Worm (Caenorhabditis elegans) whole organism, L3 larva: ENCODE results near the gene R148.5.

Experiments
- aly-2 ChIP-seq: fragments of 150-350 bp; optimal IDR thresholded peaks from 2 replicates; lab custom pipeline; 2014; ENCODE audit warnings: missing biosample characterization, missing genetic modification characterization
- ama-1 ChIP-seq: fragments of 150-350 bp; optimal IDR thresholded peaks from 2 replicates; lab custom pipeline; 2018
- ceh-16 ChIP-seq: sonication (generic microtip); optimal IDR thresholded peaks from 2 replicates; lab custom pipeline; 2017; ENCODE audit warnings: missing biosample characterization, missing genetic modification characterization
- ceh-82 ChIP-seq: fragments of 150-350 bp; optimal IDR thresholded peaks from 2 replicates; lab custom pipeline; 2014; ENCODE audit warnings: missing biosample characterization, missing genetic modification characterization
- ceh-9 ChIP-seq: sonication (generic microtip); optimal IDR thresholded peaks from 2 replicates; lab custom pipeline; 2018; ENCODE audit warnings: missing biosample characterization, missing genetic modification characterization
- daf-12 ChIP-seq: fragments of 150-350 bp; optimal IDR thresholded peaks from 2 replicates; lab custom pipeline; 2014; ENCODE audit warnings: missing biosample characterization, missing genetic modification reagents, missing genetic modification characterization
- egl-27 ChIP-seq: sonication (generic microtip); optimal IDR thresholded peaks from 4 replicates; lab custom pipeline; 2017; ENCODE audit warnings: missing biosample characterization, missing genetic modification reagents, missing genetic modification characterization
- egl-5 ChIP-seq: fragments of 150-350 bp; optimal IDR thresholded peaks from 2 replicates; lab custom pipeline; 2017; ENCODE audit warnings: missing biosample characterization, missing genetic modification reagents, missing genetic modification characterization, inconsistent platforms
- elt-1 ChIP-seq: fragments of 150-350 bp; optimal IDR thresholded peaks from 2 replicates; lab custom pipeline; 2014; ENCODE audit warnings: missing biosample characterization, missing genetic modification characterization
- elt-2 ChIP-seq: sonication (generic microtip); optimal IDR thresholded peaks from 2 replicates; lab custom pipeline; 2016; ENCODE audit warnings: missing genetic modification reagents, mild to moderate bottlenecking, missing genetic modification characterization, missing compliant biosample characterization
- fkh-10 ChIP-seq: sonication (generic microtip); optimal IDR thresholded peaks from 2 replicates; lab custom pipeline; 2017; ENCODE audit warnings: missing biosample characterization, missing genetic modification reagents, missing genetic modification characterization
- fkh-2 ChIP-seq: fragments of 150-350 bp; optimal IDR thresholded peaks from 2 replicates; lab custom pipeline; 2014; ENCODE audit warnings: missing biosample characterization, missing genetic modification reagents, missing genetic modification characterization
- lin-15B ChIP-seq: fragments of 150-350 bp; optimal IDR thresholded peaks from 2 replicates; lab custom pipeline; 2014; ENCODE audit warnings: missing biosample characterization, missing genetic modification characterization
- lin-39 ChIP-seq: fragments of 150-350 bp; optimal IDR thresholded peaks from 2 replicates; lab custom pipeline; 2018; ENCODE audit warnings: missing biosample characterization, missing genetic modification reagents, missing genetic modification characterization
- lsy-12 ChIP-seq: sonication (generic microtip); optimal IDR thresholded peaks from 2 replicates; lab custom pipeline; 2016; ENCODE audit warnings: mild to moderate bottlenecking, missing genetic modification characterization, missing compliant biosample characterization
- mdl-1 ChIP-seq: fragments of 150-350 bp; optimal IDR thresholded peaks from 2 replicates; lab custom pipeline; 2014; ENCODE audit warnings: missing biosample characterization, missing genetic modification characterization
- nfya-1 ChIP-seq: sonication (generic microtip); optimal IDR thresholded peaks from 2 replicates; lab custom pipeline; 2017; ENCODE audit warnings: missing genetic modification characterization, mild to moderate bottlenecking, missing compliant biosample characterization, antibody characterized with exemption, moderate library complexity; ENCODE audit not compliant: insufficient read depth
- nhr-23 ChIP-seq: fragments of 150-350 bp; optimal IDR thresholded peaks from 2 replicates; lab custom pipeline; 2014; ENCODE audit warnings: missing biosample characterization, missing genetic modification reagents, missing genetic modification characterization
- nhr-237 ChIP-seq: fragments of 150-350 bp; optimal IDR thresholded peaks from 2 replicates; lab custom pipeline; 2014; ENCODE audit warnings: missing biosample characterization, missing genetic modification characterization
- nhr-25 ChIP-seq: sonication (generic microtip); optimal IDR thresholded peaks from 2 replicates; lab custom pipeline; 2017; ENCODE audit warnings: missing biosample characterization, missing genetic modification characterization
- nhr-43 ChIP-seq: sonication (generic microtip); optimal IDR thresholded peaks from 2 replicates; lab custom pipeline; 2016; ENCODE audit warnings: mild to moderate bottlenecking, missing genetic modification characterization, missing compliant biosample characterization; ENCODE audit not compliant: poor library complexity, severe bottlenecking
- nhr-67 ChIP-seq: fragments of 150-350 bp; optimal IDR thresholded peaks from 2 replicates; lab custom pipeline; 2014; ENCODE audit warnings: missing biosample characterization, missing genetic modification characterization
- nhr-77 ChIP-seq: fragments of 150-350 bp; optimal IDR thresholded peaks from 2 replicates; lab custom pipeline; 2014; ENCODE audit warnings: missing biosample characterization, missing genetic modification characterization
- pha-4 ChIP-seq: fragments of 150-350 bp; optimal IDR thresholded peaks from 2 replicates; lab custom pipeline; 2014; ENCODE audit warnings: missing biosample characterization, missing genetic modification reagents, missing genetic modification characterization
- sea-2 ChIP-seq: fragments of 150-350 bp; sonication (generic microtip); optimal IDR thresholded peaks from 4 replicates; lab custom pipeline; 2014; ENCODE audit warnings: missing biosample characterization, missing genetic modification reagents, missing genetic modification characterization
- skn-1 ChIP-seq: fragments of 150-350 bp; optimal IDR thresholded peaks from 2 replicates; lab custom pipeline; 2014; ENCODE audit warnings: missing biosample characterization, missing genetic modification characterization
- snpc-4 ChIP-seq: fragments of 150-350 bp; optimal IDR thresholded peaks from 2 replicates; lab custom pipeline; 2014; ENCODE audit warnings: missing biosample characterization, missing genetic modification characterization
- tbx-2 ChIP-seq: sonication (generic microtip); optimal IDR thresholded peaks from 2 replicates; lab custom pipeline; 2016; ENCODE audit warnings: mild to moderate bottlenecking, missing genetic modification characterization, missing compliant biosample characterization
- unc-39 ChIP-seq: sonication (generic microtip); optimal IDR thresholded peaks from 4 replicates; lab custom pipeline; 2017; ENCODE audit warnings: missing biosample characterization, missing genetic modification characterization
- ztf-11 ChIP-seq: fragments of 150-350 bp; optimal IDR thresholded peaks from 2 replicates; lab custom pipeline; 2014; ENCODE audit warnings: missing biosample characterization, missing genetic modification characterization
- ztf-4 ChIP-seq: fragments of 150-350 bp; optimal IDR thresholded peaks from 2 replicates; lab custom pipeline; 2014; ENCODE audit warnings: missing biosample characterization, missing genetic modification characterization

R148.5 gene

DNA sequence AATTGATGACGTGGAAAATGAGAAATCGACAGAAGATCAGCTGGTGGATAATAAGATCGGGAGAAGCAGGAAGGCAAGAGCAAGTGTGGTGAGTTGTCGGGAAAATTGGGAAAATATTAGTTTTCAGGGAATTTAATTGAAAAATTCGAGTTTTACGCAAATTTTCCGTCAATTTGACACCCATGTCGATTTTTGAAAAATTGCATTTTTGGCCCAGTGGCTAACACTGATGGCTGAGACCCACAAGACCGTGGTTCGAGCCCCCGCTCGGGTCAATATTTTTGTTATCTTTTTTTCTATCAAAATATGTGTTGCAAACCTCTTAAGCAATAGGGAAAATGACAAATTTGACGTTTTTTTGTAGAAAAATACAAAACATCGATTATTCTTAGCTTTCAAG lies 23.1 kb downstream of the R148.5 start:
- TF ChIP-seq skn-1 (tag; lab: Kevin White, UChicago) = no peak
- no peak for TF ChIP-seq ama-1 (lab: Kevin White, UChicago)
- no peak for TF ChIP-seq egl-27 (tag; lab: Kevin White, UChicago)
- TF ChIP-seq unc-39 (tag; lab: Kevin White, UChicago) = no peak
- TF ChIP-seq mdl-1 (tag; lab: Kevin White, UChicago) = no peak
- no peak for TF ChIP-seq nhr-43
- TF ChIP-seq ceh-82 (tag; lab: Kevin White, UChicago) = no peak
- TF ChIP-seq nhr-23 (tag; lab: Kevin White, UChicago) = no peak
- no peak for TF ChIP-seq nfya-1 (tag; lab: Kevin White, UChicago)
- TF ChIP-seq fkh-2 (tag; lab: Kevin White, UChicago) = no peak
- no peak for TF ChIP-seq sea-2 (GFP tag; lab: Kevin White, UChicago)
- no peak for TF ChIP-seq egl-5 (tag; lab: Kevin White, UChicago)
- no peak for TF ChIP-seq daf-12 (tag; lab: Kevin White, UChicago)
- no peak for TF ChIP-seq snpc-4 (tag; lab: Kevin White, UChicago)

DNA sequence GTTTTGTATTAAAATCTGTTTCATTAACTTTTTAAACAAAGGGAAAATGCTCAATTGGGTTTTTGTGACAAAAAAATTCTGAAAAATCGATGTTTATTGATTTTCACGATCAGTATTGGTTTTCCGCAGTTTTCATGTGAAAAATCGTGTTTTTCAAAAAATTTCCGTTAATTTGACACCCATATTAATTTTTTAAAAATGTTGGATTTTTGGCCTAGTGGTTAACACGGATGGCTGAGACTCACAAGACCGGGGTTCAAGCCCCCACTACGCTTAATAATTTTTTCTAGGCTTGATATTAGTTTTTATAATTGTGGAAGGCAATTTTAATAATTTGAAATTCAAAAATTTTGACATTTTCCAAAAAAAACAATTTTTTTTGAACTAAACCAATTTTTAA lies 25.2 kb downstream of the R148.5 start:
- TF ChIP-seq nhr-77 (tag; lab: Kevin White, UChicago) = no peak
- no peak for TF ChIP-seq aly-2
- TF ChIP-seq elt-1 (tag; lab: Kevin White, UChicago) = no peak
- TF ChIP-seq nhr-237 (tag; lab: Kevin White, UChicago) = no peak
- no peak for TF ChIP-seq ztf-11 (tag; lab: Kevin White, UChicago)
- TF ChIP-seq nhr-67 (tag; lab: Kevin White, UChicago) = no peak
- no peak for TF ChIP-seq egl-5 (tag; lab: Kevin White, UChicago)
- TF ChIP-seq ceh-16 (tag; lab: Kevin White, UChicago) = no peak
- no peak for TF ChIP-seq ama-1 (lab: Kevin White, UChicago)
- no peak for TF ChIP-seq ztf-4
- TF ChIP-seq fkh-10 (GFP tag; lab: Kevin White, UChicago) = no peak
- no peak for TF ChIP-seq unc-39 (tag; lab: Kevin White, UChicago)
- TF ChIP-seq nfya-1 (tag; lab: Kevin White, UChicago) = no peak
- TF ChIP-seq tbx-2 (tag; lab: Kevin White, UChicago) = no peak
- no peak for TF ChIP-seq pha-4 (tag; lab: Kevin White, UChicago)

DNA sequence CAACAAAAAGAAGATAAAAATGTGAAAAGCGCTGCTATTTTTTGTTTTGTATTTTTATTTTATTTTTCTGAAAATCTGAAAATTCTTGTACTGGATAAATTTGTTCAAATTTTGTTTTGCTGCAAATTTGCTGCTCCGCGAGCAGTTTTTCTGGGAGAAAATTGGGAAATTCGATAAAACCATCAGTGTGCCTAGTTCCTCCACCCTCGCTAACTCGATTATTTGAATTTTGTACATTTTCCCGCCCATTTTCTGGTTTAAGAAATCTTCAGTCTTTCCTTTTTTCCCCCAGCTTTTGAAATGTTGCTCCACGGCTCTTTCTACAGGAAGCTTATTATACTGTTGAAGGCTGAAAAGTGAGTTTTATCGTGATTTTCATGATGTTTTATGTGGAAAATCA lies 25.8 kb downstream of the R148.5 start, which contains the start of gene R148.8:
R148.8 (plus strand) TSS at position 301 of the 400 bp plus-strand sequence.
- TF ChIP-seq nhr-25 (tag; lab: Kevin White, UChicago) = no peak

DNA sequence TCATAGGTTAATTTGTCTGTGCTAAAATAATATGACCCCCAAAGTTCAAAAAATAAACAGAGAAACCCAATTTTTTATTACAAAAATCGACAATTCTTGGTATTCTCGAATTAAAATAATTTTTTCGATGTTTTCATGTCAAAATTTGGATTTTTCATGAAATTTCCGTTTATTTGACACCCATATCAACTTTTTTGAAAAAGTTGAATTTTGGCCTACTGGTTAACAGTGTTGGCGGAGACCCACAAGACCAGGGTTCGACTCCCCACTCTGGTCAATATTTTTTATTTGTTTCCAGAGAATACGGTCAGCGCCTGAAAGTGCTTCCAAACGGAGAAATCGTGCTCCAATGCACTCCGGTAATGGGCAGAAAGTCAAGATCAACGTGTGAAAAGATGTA lies 26.3 kb downstream of the R148.5 start:
- TF ChIP-seq lin-15B (tag; lab: Kevin White, UChicago) (no peak), egl-5 (tag; lab: Kevin White, UChicago) (no peak), lin-39 (tag; lab: Kevin White, UChicago) (no peak), daf-12 (tag; lab: Kevin White, UChicago) (no peak), lsy-12 (tag; lab: Kevin White, UChicago) (no peak)

DNA sequence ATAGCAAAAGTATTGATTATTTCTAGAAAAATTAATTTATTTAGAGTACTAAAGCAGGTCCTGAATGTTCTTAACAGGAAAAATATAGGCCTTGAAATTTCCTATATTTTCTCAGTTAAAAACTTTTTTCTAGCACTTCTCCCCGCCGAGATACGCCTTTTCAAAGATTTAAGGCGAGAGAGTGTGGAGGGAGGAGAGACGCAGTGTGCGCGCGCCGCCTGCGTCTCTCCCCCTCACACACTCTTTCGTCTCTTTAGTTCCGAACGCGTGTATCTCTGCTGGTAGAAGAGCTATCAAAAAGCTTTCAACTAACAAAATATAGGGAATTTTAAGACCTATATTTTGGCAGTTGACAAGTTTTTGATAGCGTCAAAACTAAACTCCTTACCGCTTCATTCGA lies 32.5 kb downstream of the R148.5 start:
- TF ChIP-seq nhr-25 (tag; lab: Kevin White, UChicago) (no peak), ztf-11 (tag; lab: Kevin White, UChicago) (no peak), sea-2 (GFP tag; lab: Kevin White, UChicago) (no peak), ceh-16 (tag; lab: Kevin White, UChicago) (no peak), ceh-9 (no peak), ztf-4 (no peak), nhr-77 (tag; lab: Kevin White, UChicago) (no peak), elt-2 (tag; lab: Kevin White, UChicago) (no peak), ceh-82 (tag; lab: Kevin White, UChicago) (no peak)

DNA sequence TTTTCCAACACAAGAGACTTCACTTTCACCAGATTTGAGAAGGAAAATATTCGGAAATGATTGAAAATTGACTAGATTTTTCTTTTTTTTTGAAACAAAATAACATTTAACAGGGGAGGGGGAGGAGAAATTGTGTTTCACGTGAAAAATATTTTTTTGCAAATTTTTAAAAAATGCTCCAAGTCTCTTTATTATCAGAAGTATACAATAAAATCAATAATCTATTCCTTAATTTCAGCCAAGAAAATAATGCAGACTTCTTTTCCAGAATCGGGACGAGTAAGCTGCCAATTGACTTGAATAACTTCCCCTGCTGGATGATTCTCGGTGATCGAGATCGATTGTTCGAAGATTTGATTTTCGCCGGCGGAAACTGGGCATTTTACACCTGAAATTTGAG lies 32.9 kb downstream of the R148.5 start, which contains the start of gene R148.7:
R148.7 (minus strand) TSS at position 101 of the 400 bp plus-strand sequence.
- no peak for TF ChIP-seq mdl-1 (tag; lab: Kevin White, UChicago)
